Fruit fly (Drosophila melanogaster): ENCODE measurements around the gene Sap47.

Sap47 gene

DNA sequence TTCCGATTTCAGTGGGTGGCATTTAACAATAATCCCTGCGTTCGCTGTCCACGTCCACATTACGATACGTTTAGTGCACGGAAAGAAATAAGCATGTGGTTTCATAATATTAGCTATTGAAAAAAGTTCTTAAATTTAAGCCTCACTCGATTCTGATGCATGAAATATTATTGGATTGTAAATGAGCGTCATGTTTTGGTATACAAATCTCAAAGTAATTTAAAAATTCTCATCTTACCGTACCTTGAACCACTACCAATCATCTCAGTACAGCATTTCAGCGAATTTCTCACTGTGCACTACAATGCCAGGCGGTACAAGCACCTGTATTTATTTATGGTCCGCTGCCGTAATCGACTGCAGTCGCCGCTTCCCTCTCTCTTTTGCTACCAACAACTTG is 39.3 kb downstream of the Sap47 start (continued):
- TF ChIP-seq acj6 (GFP tag; optimal IDR thresholded peaks at IDR 0.05) (peak; percentile 88), Eip93F (GFP tag; optimal IDR thresholded peaks at IDR 0.05) (no peak), Met (GFP tag; optimal IDR thresholded peaks at IDR 0.05) (peak; percentile 79), CG6276 (GFP tag; optimal IDR thresholded peaks at IDR 0.05) (peak; percentile 86), Hr38 (GFP tag; optimal IDR thresholded peaks at IDR 0.05) (peak; percentile 47), Lpt (GFP tag; optimal IDR thresholded peaks at IDR 0.05) (peak; percentile 86), Sox102F (GFP tag; optimal IDR thresholded peaks at IDR 0.05) (peak; percentile 78), salr (GFP tag; optimal IDR thresholded peaks at IDR 0.05) (peak; percentile 57 to 87), Eip75B (GFP tag; optimal IDR thresholded peaks at IDR 0.05) (peak; percentile 79), CG11762 (GFP tag; optimal IDR thresholded peaks at IDR 0.05; ENCODE audit: insufficient read depth) (peak; percentile 78)

- TF ChIP-seq CG1621 (tag; optimal IDR thresholded peaks at IDR 0.05) = no peak
These were observed 40.3 kb downstream of the Sap47 start for dm6 chr3R:15975170-15975569.

DNA sequence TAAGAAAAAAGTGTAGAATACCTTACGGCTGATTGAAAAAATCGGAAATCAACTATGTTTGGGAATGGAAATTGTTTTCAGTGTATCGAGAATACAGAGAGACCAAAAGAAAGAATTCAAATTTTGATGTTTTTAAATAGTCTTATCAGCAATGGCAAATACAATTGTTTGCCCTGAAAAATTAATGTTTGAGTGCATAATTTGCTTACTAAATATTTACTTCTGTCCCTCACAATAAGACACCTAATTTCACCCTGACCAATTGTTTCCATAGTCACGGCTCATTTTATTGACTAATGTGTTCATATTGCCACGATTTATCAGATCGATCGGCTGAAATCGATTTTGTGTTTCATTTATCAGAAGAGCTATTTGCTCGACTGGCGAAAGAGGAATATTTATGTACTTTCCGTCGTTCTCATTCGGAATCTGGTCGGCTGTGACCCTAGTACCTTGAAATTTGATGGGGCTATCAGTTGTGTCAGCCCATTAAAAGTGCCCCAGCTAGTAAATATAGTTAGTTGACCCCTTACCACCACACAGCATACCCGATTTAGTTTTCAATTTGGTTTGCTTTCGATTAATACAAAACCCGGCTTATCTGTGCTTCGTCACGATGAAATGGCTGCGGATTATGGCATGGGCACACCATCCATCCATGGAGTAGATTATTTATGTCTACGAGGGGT is 48.8 kb downstream of the Sap47 start:
- TF ChIP-seq Eip75B (GFP tag; optimal IDR thresholded peaks at IDR 0.05) (no peak), svp (GFP tag) (peak; percentile 57), ss (GFP tag; optimal IDR thresholded peaks at IDR 0.05) (no peak), CG10669 (GFP tag; optimal IDR thresholded peaks at IDR 0.05) (no peak), fkh (GFP tag; optimal IDR thresholded peaks at IDR 0.05) (peak; percentile 69)

DNA sequence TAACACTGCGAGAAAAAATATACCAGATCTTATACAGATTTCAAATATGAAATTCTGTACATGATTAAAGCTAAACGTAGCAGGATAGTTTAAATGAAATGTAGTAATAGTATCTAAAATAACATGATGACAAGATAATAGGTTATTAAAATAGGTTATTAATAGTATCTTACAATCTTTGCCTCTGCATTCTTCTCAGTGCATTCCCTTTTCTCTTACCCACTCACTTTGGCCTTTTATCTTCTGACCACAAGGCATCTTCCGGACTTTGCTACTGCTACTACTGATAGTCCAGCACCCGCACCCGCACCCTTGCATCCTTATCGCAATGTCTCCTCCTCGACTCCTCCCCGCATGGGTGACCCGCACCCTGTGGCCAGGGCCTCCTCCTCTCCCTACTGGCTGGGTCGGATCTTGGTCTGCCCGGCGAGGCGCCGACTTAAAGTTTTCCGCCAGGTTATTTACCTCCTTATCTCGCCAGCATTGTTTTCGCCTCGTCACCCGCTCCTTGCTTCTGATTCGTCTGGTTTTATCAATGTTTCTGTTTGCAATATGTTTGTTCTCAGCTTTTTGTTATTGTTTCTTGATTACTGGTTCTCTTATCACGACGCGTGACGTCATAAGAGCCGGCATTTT is 49.7 kb downstream of the Sap47 start:
- TF ChIP-seq net (GFP tag; optimal IDR thresholded peaks at IDR 0.05) = peak; percentile 70
- TF ChIP-seq vri (GFP tag; optimal IDR thresholded peaks at IDR 0.05) = peak; percentile 27
- TF ChIP-seq CG8632 (GFP tag; optimal IDR thresholded peaks at IDR 0.05) = peak; percentile 74
- peak; percentile 71 for TF ChIP-seq CG31627 (GFP tag; optimal IDR thresholded peaks at IDR 0.05)
- TF ChIP-seq dsx (GFP tag; optimal IDR thresholded peaks at IDR 0.05; ENCODE audit: poor library complexity, severe bottlenecking) = peak; percentile 75
- TF ChIP-seq CG8319 (GFP tag; optimal IDR thresholded peaks at IDR 0.05) = peak; percentile 58
- TF ChIP-seq Met (GFP tag; optimal IDR thresholded peaks at IDR 0.05) = peak; percentile 84
- peak; percentile 67 for TF ChIP-seq Sox14 (GFP tag; optimal IDR thresholded peaks at IDR 0.05)
- no peak for TF ChIP-seq fd85E (GFP tag; optimal IDR thresholded peaks at IDR 0.05)
- peak; percentile 72 for TF ChIP-seq topi (GFP tag; optimal IDR thresholded peaks at IDR 0.05)
- peak; percentile 87 for TF ChIP-seq esn (GFP tag; optimal IDR thresholded peaks at IDR 0.05)
- peak; percentile 84 to 88 for TF ChIP-seq ss (GFP tag; optimal IDR thresholded peaks at IDR 0.05)
- peak; percentile 57 for TF ChIP-seq dac (GFP tag; optimal IDR thresholded peaks at IDR 0.05)
- peak; percentile 54 for TF ChIP-seq CG4318 (GFP tag; optimal IDR thresholded peaks at IDR 0.05)
- peak; percentile 67 for TF ChIP-seq Sox102F (GFP tag; optimal IDR thresholded peaks at IDR 0.05)
- peak; percentile 77 for TF ChIP-seq Hr4 (GFP tag; optimal IDR thresholded peaks at IDR 0.05)
- TF ChIP-seq Lpt (GFP tag; optimal IDR thresholded peaks at IDR 0.05) = peak; percentile 70
- peak; percentile 86 for TF ChIP-seq CG8119 (GFP tag; IDR thresholded peaks at IDR 0.05)
- peak; percentile 76 for TF ChIP-seq CG34406 (GFP tag; optimal IDR thresholded peaks at IDR 0.05)
- TF ChIP-seq OdsH (GFP tag; optimal IDR thresholded peaks at IDR 0.05) = peak; percentile 78
- TF ChIP-seq pdm3 (GFP tag; optimal IDR thresholded peaks at IDR 0.05) = peak; percentile 78
- peak; percentile 42; the same call in 1 of the 2 replicates for TF ChIP-seq CG11294 (GFP tag; IDR thresholded peaks at IDR 0.05)
- peak; percentile 86 for TF ChIP-seq Ets96B (tag; optimal IDR thresholded peaks at IDR 0.05)
- peak; percentile 63 for TF ChIP-seq fd59A (GFP tag; optimal IDR thresholded peaks at IDR 0.05)
- TF ChIP-seq svp (GFP tag) = peak; percentile 98
- TF ChIP-seq Ets21C (GFP tag; optimal IDR thresholded peaks at IDR 0.05) = peak; percentile 41
- TF ChIP-seq Gug (GFP tag; IDR thresholded peaks at IDR 0.05) = peak; percentile 79
- peak; percentile 95 for TF ChIP-seq Eip78C (GFP tag)
- peak; percentile 78; the same call in 2 of the 3 replicates for TF ChIP-seq CG6163 (GFP tag; IDR thresholded peaks at IDR 0.05)
- peak; percentile 71 for TF ChIP-seq CG16779 (tag; optimal IDR thresholded peaks at IDR 0.05)
- no peak for TF ChIP-seq Eip93F (GFP tag; optimal IDR thresholded peaks at IDR 0.05)
- TF ChIP-seq CG6792 (GFP tag; optimal IDR thresholded peaks at IDR 0.05) = peak; percentile 79
- TF ChIP-seq CG10631 (GFP tag; optimal IDR thresholded peaks at IDR 0.05) = peak; percentile 73
- TF ChIP-seq cyc (GFP tag; optimal IDR thresholded peaks at IDR 0.05) = peak; percentile 54
- TF ChIP-seq Eip75B (GFP tag; optimal IDR thresholded peaks at IDR 0.05) = peak; percentile 82
- peak; percentile 51 to 84 for TF ChIP-seq salr (GFP tag; optimal IDR thresholded peaks at IDR 0.05)

Data from whole organism, prepupa.